Fruit fly (Drosophila melanogaster) whole organism, embryonic: Measurements from ENCODE around the gene CG8952.

Experiments
- Antp ChIP-seq: fragments of 200-800 bp; sonication (Bioruptor generic); optimal IDR thresholded peaks from 3 replicates; lab custom pipeline; 2016; ENCODE audit warnings: missing biosample characterization, missing genetic modification characterization
- Blimp-1 ChIP-seq: fragments of 200-800 bp; sonication (Bioruptor generic); optimal IDR thresholded peaks from 3 replicates; lab custom pipeline; 2018; ENCODE audit warnings: missing biosample characterization, missing genetic modification characterization, mild to moderate bottlenecking, moderate library complexity, missing genetic modification reagents
- CG10209 ChIP-seq: fragments of 200-800 bp; sonication (Bioruptor generic); optimal IDR thresholded peaks from 3 replicates; lab custom pipeline; 2017; ENCODE audit warnings: missing biosample characterization, mild to moderate bottlenecking, missing genetic modification characterization, missing genetic modification reagents
- CG10543 ChIP-seq: fragments of 200-800 bp; sonication (Bioruptor generic); optimal IDR thresholded peaks from 3 replicates; lab custom pipeline; 2017; ENCODE audit warnings: missing biosample characterization, mild to moderate bottlenecking, missing genetic modification characterization, moderate library complexity
- CG12659 ChIP-seq: fragments of 200-800 bp; sonication (Bioruptor generic); optimal IDR thresholded peaks from 3 replicates; lab custom pipeline; 2017; ENCODE audit warnings: mild to moderate bottlenecking, missing biosample characterization, missing genetic modification reagents, missing genetic modification characterization
- CG13123 ChIP-seq: fragments of 200-800 bp; sonication (Bioruptor generic); optimal IDR thresholded peaks from 2 replicates; lab custom pipeline; 2016; ENCODE audit warnings: missing biosample characterization, missing genetic modification characterization
- CG13894 ChIP-seq: fragments of 200-800 bp; sonication (Bioruptor generic); optimal IDR thresholded peaks from 3 replicates; lab custom pipeline; 2018; ENCODE audit warnings: missing biosample characterization, mild to moderate bottlenecking, missing genetic modification characterization, moderate library complexity
- CG17328 ChIP-seq: fragments of 200-800 bp; sonication (Bioruptor generic); IDR thresholded peaks from 2 replicates; pipeline ENCODE4 v1.3.6; 2022; ENCODE audit warnings: missing biosample characterization, missing genetic modification characterization
- CG17361 ChIP-seq: fragments of 200-800 bp; sonication (Bioruptor generic); IDR thresholded peaks from 3 replicates; pipeline ENCODE4 v1.3.6; 2022; ENCODE audit warnings: missing biosample characterization, missing genetic modification characterization
- CG2199 ChIP-seq: fragments of 200-800 bp; sonication (Bioruptor generic); IDR thresholded peaks from 3 replicates; pipeline ENCODE4 v1.3.6; 2022; ENCODE audit warnings: missing biosample characterization, missing genetic modification characterization
- CG32767 ChIP-seq: fragments of 200-800 bp; sonication (Bioruptor generic); IDR thresholded peaks from 2 replicates; pipeline ENCODE4 v1.3.6; 2022; ENCODE audit warnings: missing biosample characterization, missing genetic modification characterization
- CG34376 ChIP-seq: fragments of 200-800 bp; sonication (Bioruptor generic); optimal IDR thresholded peaks from 2 replicates; lab custom pipeline; 2018; ENCODE audit warnings: missing biosample characterization, mild to moderate bottlenecking, missing genetic modification characterization
- CG3838 ChIP-seq: fragments of 200-800 bp; sonication (Bioruptor generic); optimal IDR thresholded peaks from 3 replicates; lab custom pipeline; 2016; ENCODE audit warnings: missing biosample characterization, missing genetic modification characterization
- CG6272 ChIP-seq: fragments of 200-800 bp; sonication (Bioruptor generic); IDR thresholded peaks from 2 replicates; pipeline ENCODE4 v1.3.6; 2022; ENCODE audit warnings: missing biosample characterization, missing genetic modification characterization
- CG6683 ChIP-seq: fragments of 200-800 bp; sonication (Bioruptor generic); optimal IDR thresholded peaks from 2 replicates; lab custom pipeline; 2017; ENCODE audit warnings: missing biosample characterization, mild to moderate bottlenecking, missing genetic modification characterization, missing genetic modification reagents
- CG7745 ChIP-seq: fragments of 200-800 bp; sonication (Bioruptor generic); optimal IDR thresholded peaks from 2 replicates; lab custom pipeline; 2018; ENCODE audit warnings: missing biosample characterization, mild to moderate bottlenecking, missing genetic modification characterization, moderate library complexity
- CG8281 ChIP-seq: fragments of 200-800 bp; sonication (Bioruptor generic); optimal IDR thresholded peaks from 2 replicates; lab custom pipeline; 2018; ENCODE audit warnings: missing biosample characterization, mild to moderate bottlenecking, missing genetic modification characterization, moderate library complexity
- CG8388 ChIP-seq: fragments of 200-800 bp; sonication (Bioruptor generic); optimal IDR thresholded peaks from 2 replicates; lab custom pipeline; 2019; ENCODE audit warnings: missing biosample characterization, mild to moderate bottlenecking, missing genetic modification characterization, moderate library complexity
- CG9876 ChIP-seq: fragments of 200-800 bp; sonication (Bioruptor generic); optimal IDR thresholded peaks from 2 replicates; lab custom pipeline; 2016; ENCODE audit warnings: missing biosample characterization, missing genetic modification characterization
- CG9932 ChIP-seq: fragments of 200-800 bp; sonication (Bioruptor generic); IDR thresholded peaks from 2 replicates; pipeline ENCODE4 v1.3.6; 2022; ENCODE audit warnings: missing biosample characterization, missing genetic modification characterization
- Nf-YA ChIP-seq: fragments of 200-800 bp; sonication (Bioruptor generic); IDR thresholded peaks from 2 replicates; pipeline ENCODE4 v1.3.6; 2022; ENCODE audit warnings: missing biosample characterization, missing genetic modification characterization
- Poxn ChIP-seq: fragments of 200-800 bp; sonication (Bioruptor generic); IDR thresholded peaks from 2 replicates; pipeline ENCODE4 v1.3.6; 2022; ENCODE audit warnings: missing biosample characterization, missing genetic modification characterization
- Rfx ChIP-seq: fragments of 200-800 bp; sonication (Bioruptor generic); IDR thresholded peaks from 2 replicates; pipeline ENCODE4 v1.3.6; 2022; ENCODE audit warnings: missing biosample characterization, missing genetic modification characterization
- Stat92E ChIP-seq, 3 experiments: fragments of >200 bp in 2 of 3; fragments of 200-800 bp in 1 of 3; sonication (Bioruptor generic) in 1 of 3; optimal IDR thresholded peaks; 2 replicates each; lab custom pipeline; 2017 to 2019; ENCODE audit warnings: missing biosample characterization in 3 of 3, missing genetic modification characterization in 3 of 3, mild to moderate bottlenecking in 1 of 3, moderate library complexity in 1 of 3
- Usf ChIP-seq: fragments of 200-800 bp; sonication (Bioruptor generic); optimal IDR thresholded peaks from 2 replicates; lab custom pipeline; 2017; ENCODE audit warnings: missing genotype, missing biosample characterization, missing genetic modification characterization
- ab ChIP-seq: fragments of 200-800 bp; sonication (Bioruptor generic); optimal IDR thresholded peaks from 2 replicates; lab custom pipeline; 2016; ENCODE audit warnings: missing biosample characterization, missing genetic modification characterization
- ac ChIP-seq: fragments of 200-800 bp; sonication (Bioruptor generic); optimal IDR thresholded peaks from 3 replicates; lab custom pipeline; 2017; ENCODE audit warnings: missing biosample characterization, mild to moderate bottlenecking, missing genetic modification characterization
- aop ChIP-seq: fragments of 200-800 bp; sonication (Bioruptor generic); IDR thresholded peaks from 2 replicates; pipeline ENCODE4 v1.3.6; 2022; ENCODE audit warnings: missing biosample characterization, missing genetic modification characterization
- ato ChIP-seq: fragments of 200-800 bp; sonication (Bioruptor generic); IDR thresholded peaks from 2 replicates; pipeline ENCODE4 v1.3.6; 2022; ENCODE audit warnings: missing biosample characterization, missing genetic modification characterization; ENCODE audit not compliant: partially characterized antibody
- bcd ChIP-seq: fragments of 200-800 bp; sonication (Bioruptor generic); optimal IDR thresholded peaks from 2 replicates; lab custom pipeline; 2017; ENCODE audit warnings: missing biosample characterization, mild to moderate bottlenecking, missing genetic modification characterization
- br ChIP-seq: fragments of >200 bp; optimal IDR thresholded peaks from 2 replicates; lab custom pipeline; 2017
- chn ChIP-seq: fragments of 200-800 bp; sonication (Bioruptor generic); optimal IDR thresholded peaks from 2 replicates; lab custom pipeline; 2016; ENCODE audit warnings: missing biosample characterization, missing genetic modification characterization
- danr ChIP-seq: fragments of 200-800 bp; sonication (Bioruptor generic); IDR thresholded peaks from 2 replicates; pipeline ENCODE4 v1.3.6; 2022; ENCODE audit warnings: missing biosample characterization, missing genetic modification characterization
- esg ChIP-seq: fragments of 200-800 bp; sonication (Bioruptor generic); conservative IDR thresholded peaks from 2 replicates; pipeline ENCODE4 v1.3.6; 2022; ENCODE audit warnings: missing biosample characterization, missing genetic modification characterization
- ewg ChIP-seq: fragments of 200-800 bp; sonication (Bioruptor generic); optimal IDR thresholded peaks from 3 replicates; lab custom pipeline; 2017; ENCODE audit warnings: mild to moderate bottlenecking, missing biosample characterization, missing genetic modification reagents, missing genetic modification characterization
- fd102C ChIP-seq: fragments of 200-800 bp; sonication (Bioruptor generic); optimal IDR thresholded peaks from 2 replicates; lab custom pipeline; 2018; ENCODE audit warnings: missing biosample characterization, mild to moderate bottlenecking, missing genetic modification characterization, moderate library complexity
- h ChIP-seq: fragments of >200 bp; optimal IDR thresholded peaks from 2 replicates; lab custom pipeline; 2017
- ham ChIP-seq: fragments of 200-800 bp; sonication (Bioruptor generic); IDR thresholded peaks from 2 replicates; pipeline ENCODE4 v1.3.6; 2022; ENCODE audit warnings: missing biosample characterization, missing genetic modification characterization
- hbn ChIP-seq: fragments of 200-800 bp; sonication (Bioruptor generic); IDR thresholded peaks from 2 replicates; pipeline ENCODE4 v1.3.6; 2022; ENCODE audit warnings: missing biosample characterization, missing genetic modification characterization; ENCODE audit not compliant: partially characterized antibody
- ind ChIP-seq: fragments of 200-800 bp; sonication (Bioruptor generic); optimal IDR thresholded peaks from 3 replicates; lab custom pipeline; 2016; ENCODE audit warnings: missing biosample characterization, missing genetic modification characterization
- jumu ChIP-seq: fragments of 200-800 bp; sonication (Bioruptor generic); optimal IDR thresholded peaks from 3 replicates; lab custom pipeline; 2016; ENCODE audit warnings: missing biosample characterization, missing genetic modification characterization
- kah ChIP-seq: fragments of 200-800 bp; sonication (Bioruptor generic); optimal IDR thresholded peaks from 2 replicates; lab custom pipeline; 2018; ENCODE audit warnings: missing biosample characterization, mild to moderate bottlenecking, missing genetic modification characterization
- pan ChIP-seq, 4 experiments: fragments of >200 bp in 3 of 4; fragments of 200-800 bp in 1 of 4; sonication (Bioruptor generic) in 1 of 4; optimal IDR thresholded peaks in 3 of 4; IDR thresholded peaks in 1 of 4; 2 replicates each; pipeline versions ENCODE4 v1.3.6 to Lab custom; 2017 to 2022; ENCODE audit warnings: missing biosample characterization in 2 of 4, missing genetic modification characterization in 2 of 4, mixed read lengths in 1 of 4
- peb ChIP-seq: fragments of 200-800 bp; sonication (Bioruptor generic); IDR thresholded peaks from 2 replicates; pipeline ENCODE4 v1.3.6; 2022; ENCODE audit warnings: missing biosample characterization, missing genetic modification characterization
- pzg ChIP-seq: fragments of 200-800 bp; sonication (Bioruptor generic); optimal IDR thresholded peaks from 3 replicates; lab custom pipeline; 2018; ENCODE audit warnings: missing biosample characterization, mild to moderate bottlenecking, missing genetic modification characterization, moderate library complexity
- sens ChIP-seq: fragments of 200-800 bp; sonication (Bioruptor generic); peaks from one replicate; lab custom pipeline; 2016; ENCODE audit warnings: missing biosample characterization, missing genetic modification characterization
- shn ChIP-seq: fragments of 200-800 bp; sonication (Bioruptor generic); optimal IDR thresholded peaks from 3 replicates; lab custom pipeline; 2016; ENCODE audit warnings: missing biosample characterization, missing genetic modification characterization
- sim ChIP-seq: fragments of 200-800 bp; sonication (Bioruptor generic); IDR thresholded peaks from 2 replicates; pipeline ENCODE4 v1.3.6; 2022; ENCODE audit warnings: missing biosample characterization, missing genetic modification characterization
- tna ChIP-seq: fragments of 200-800 bp; sonication (Bioruptor generic); IDR thresholded peaks from 2 replicates; pipeline ENCODE4 v1.3.6; 2022; ENCODE audit warnings: missing biosample characterization, missing genetic modification characterization; ENCODE audit not compliant: partially characterized antibody
- yki ChIP-seq: fragments of >200 bp; optimal IDR thresholded peaks from 3 replicates; lab custom pipeline; 2018
- zf30C ChIP-seq: fragments of 200-800 bp; sonication (Bioruptor generic); optimal IDR thresholded peaks from 3 replicates; lab custom pipeline; 2018; ENCODE audit warnings: missing biosample characterization, mild to moderate bottlenecking, missing genetic modification characterization

CG8952 gene

dm6 chrX:15738890-15739550, 27.2 kb downstream of the CG8952 start, which contains the start of the genes CG11679 and CG8206 (continued):
- no peak for TF ChIP-seq ato (GFP tag; lab: Robert Waterston, UW)
- TF ChIP-seq ewg (GFP tag; lab: Kevin White, UChicago), result peak; percentile 41
- no peak for TF ChIP-seq ham
- peak; percentile 2 for TF ChIP-seq CG12659 (GFP tag; lab: Kevin White, UChicago)
- no peak for TF ChIP-seq kah (GFP tag; lab: Kevin White, UChicago)
- TF ChIP-seq CG6272, result 0 out of 2 replicates have a peak, but pooled peaks have one; percentile 8
- TF ChIP-seq Blimp-1 (GFP tag; lab: Kevin White, UChicago), result no peak
- TF ChIP-seq Usf (GFP tag; lab: Kevin White, UChicago), result no peak
- TF ChIP-seq esg (GFP tag; lab: Robert Waterston, UW), result no peak
- no peak for TF ChIP-seq Stat92E (GFP tag; optimal IDR thresholded peaks at IDR 0.05; lab: Kevin White, UChicago)
- no peak for TF ChIP-seq Nf-YA (GFP tag; lab: Robert Waterston, UW)
- TF ChIP-seq CG2199 (GFP tag; lab: Robert Waterston, UW), result no peak
- TF ChIP-seq CG17361 (GFP tag; lab: Robert Waterston, UW), result peak; percentile 49; the same call in 2 of the 3 replicates
- TF ChIP-seq CG9932 (GFP tag; lab: Robert Waterston, UW), result peak; percentile 61
- peak; percentile 33 for TF ChIP-seq bcd (GFP tag; lab: Kevin White, UChicago)
- no peak for TF ChIP-seq chn
- no peak for TF ChIP-seq pan (optimal IDR thresholded peaks at IDR 0.05; lab: Kevin White, UChicago)
- TF ChIP-seq pan (GFP tag; optimal IDR thresholded peaks at IDR 0.05 in 1 of 2, IDR thresholded peaks at IDR 0.05 in 1 of 2), result no peak
- peak; percentile 34 for TF ChIP-seq CG10543 (GFP tag; lab: Kevin White, UChicago)
- no peak for TF ChIP-seq CG7745 (tag; lab: Kevin White, UChicago)
- TF ChIP-seq CG32767 (GFP tag; lab: Robert Waterston, UW), result no peak
- peak; percentile 16 for TF ChIP-seq CG10209 (GFP tag; lab: Kevin White, UChicago)
- no peak for TF ChIP-seq sim
- no peak for TF ChIP-seq tna (GFP tag; lab: Robert Waterston, UW)
- TF ChIP-seq shn (GFP tag; lab: Kevin White, UChicago), result peak; percentile 52
- TF ChIP-seq fd102C (GFP tag; lab: Kevin White, UChicago), result no peak
- TF ChIP-seq Antp, result peak; percentile 59
- no peak for TF ChIP-seq CG9876 (GFP tag; lab: Kevin White, UChicago)
- TF ChIP-seq CG8281 (tag; lab: Kevin White, UChicago), result no peak
- TF ChIP-seq pzg (GFP tag; lab: Kevin White, UChicago), result peak; percentile 54
- TF ChIP-seq CG3838 (GFP tag; lab: Kevin White, UChicago), result no peak
- TF ChIP-seq ac, result no peak
- TF ChIP-seq Poxn (GFP tag; lab: Robert Waterston, UW), result no peak
- no peak for TF ChIP-seq hbn (GFP tag; lab: Robert Waterston, UW)
- no peak for TF ChIP-seq CG6683 (GFP tag; lab: Kevin White, UChicago)
- no peak for TF ChIP-seq peb (GFP tag; lab: Robert Waterston, UW)
- TF ChIP-seq sens (GFP tag; lab: Kevin White, UChicago), result peak; percentile 78
- TF ChIP-seq h, result no peak
- TF ChIP-seq CG13123, result no peak
- TF ChIP-seq danr, result no peak
- TF ChIP-seq CG8388 (GFP tag; lab: Kevin White, UChicago), result no peak
- TF ChIP-seq ind (GFP tag; lab: Kevin White, UChicago), result peak; percentile 30
- no peak for TF ChIP-seq zf30C (GFP tag; lab: Kevin White, UChicago)
- TF ChIP-seq ab (GFP tag; lab: Kevin White, UChicago), result no peak
- peak; percentile 6 for TF ChIP-seq CG13894
- peak; percentile 72 for TF ChIP-seq Rfx (GFP tag; lab: Robert Waterston, UW)
- TF ChIP-seq CG34376, result peak; percentile 40
- no peak for TF ChIP-seq yki (lab: Kevin White, UChicago)
- no peak for TF ChIP-seq CG17328 (GFP tag; lab: Robert Waterston, UW)
- TF ChIP-seq jumu (GFP tag; lab: Kevin White, UChicago), result peak; percentile 51
- no peak for TF ChIP-seq br (lab: Kevin White, UChicago)
- TF ChIP-seq aop, result no peak
